Worm (Caenorhabditis elegans): ENCODE data around the gene F13D12.5.
"Not testable (repeated sequence)": the region's sequence is repeated elsewhere in the genome, so short reads cannot be mapped to it uniquely, and the experiment has no call there.

DNA sequence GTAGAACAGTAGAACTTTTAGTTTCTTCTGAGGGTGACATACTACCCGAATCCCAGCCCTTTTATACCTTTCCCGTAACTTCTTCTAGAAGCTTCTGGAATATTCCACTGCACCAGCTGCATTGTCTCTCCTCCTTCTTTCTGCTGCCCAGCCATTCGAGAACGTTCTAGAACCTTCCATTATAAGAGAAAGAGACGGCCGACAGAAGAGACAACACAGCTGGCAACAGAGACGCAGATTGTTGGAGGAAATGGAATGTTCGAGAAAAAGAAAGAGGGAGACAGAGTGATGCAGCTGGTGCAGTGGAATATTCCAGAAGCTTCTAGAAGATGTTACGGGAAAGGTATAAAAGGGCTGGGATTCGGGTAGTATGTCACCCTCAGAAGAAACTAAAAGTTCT lies 32.7 kb downstream of the F13D12.5 start, which contains the start of the genes F44E5.4 and F44E5.5:
- not testable (repeated sequence) for TF ChIP-seq nhr-12 (tag; optimal IDR thresholded peaks at IDR 0.05); unc-39 (tag; optimal IDR thresholded peaks at IDR 0.05); ama-1 (optimal IDR thresholded peaks at IDR 0.05)
- TF ChIP-seq lin-39 (tag; optimal IDR thresholded peaks at IDR 0.05), result peak; percentile 54
